Worm (Caenorhabditis elegans) whole organism, dauer: ENCODE results near the gene nhr-126.
"Not testable (repeated sequence)": the region's sequence is repeated elsewhere in the genome, so short reads cannot be mapped to it uniquely, and the experiment has no call there.

Source experiments
- unc-62 ChIP-seq: sonication (generic microtip); optimal IDR thresholded peaks from 2 replicates; lab custom pipeline; 2017; ENCODE audit warnings: missing biosample characterization, missing genetic modification reagents, missing genetic modification characterization

Gene nhr-126

ce11 chrV:2255191-2255590 is 26.3 kb downstream of the nhr-126 start, which contains the start of gene F41B5.1:
F41B5.1 (plus strand) TSS chrV:2255533.
- TF ChIP-seq unc-62 (GFP tag; lab: Kevin White, UChicago) = not testable (repeated sequence)

DNA sequence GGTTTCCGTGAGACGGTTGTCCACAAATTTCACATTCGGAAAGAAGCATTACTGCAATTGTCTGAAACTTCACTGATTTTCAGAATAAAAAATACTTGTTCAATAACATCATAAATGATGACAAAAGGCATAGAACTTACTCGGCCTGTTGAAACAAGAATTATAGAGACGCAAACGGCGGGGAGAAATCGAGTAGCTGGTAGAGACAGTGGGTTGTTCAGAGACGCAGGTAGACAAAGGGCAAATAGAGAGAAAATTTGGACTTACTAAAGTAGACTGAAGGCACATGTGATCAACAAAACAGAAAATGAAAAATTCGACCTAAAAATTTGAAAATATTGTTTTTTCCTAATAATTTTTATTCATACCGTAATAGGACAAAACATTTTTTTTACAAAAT is 30.9 kb downstream of the nhr-126 start, which contains the start of gene nhr-182:
Gene nhr-182, minus strand, starts transcription at position 178 of the 400 bp plus-strand sequence.
- no peak for TF ChIP-seq unc-62 (GFP tag; lab: Kevin White, UChicago)

DNA sequence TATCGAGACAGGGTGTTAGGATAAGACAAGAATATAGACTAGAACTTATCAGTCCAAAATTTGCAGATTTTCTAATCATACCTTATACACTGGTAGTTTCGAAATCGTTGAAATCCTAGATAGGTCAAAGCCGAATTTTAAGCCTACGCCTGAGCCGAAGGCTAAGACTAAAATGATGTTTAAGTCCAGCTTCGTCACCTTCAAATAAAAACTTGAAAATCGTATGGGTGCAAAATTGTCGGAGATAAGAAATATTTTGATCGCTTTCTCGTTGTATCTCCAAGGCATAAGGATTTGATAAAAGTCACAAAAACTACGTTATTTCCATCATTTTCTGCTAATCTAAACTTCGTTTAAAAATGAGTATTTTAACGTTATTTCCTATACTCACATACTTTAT is 31.8 kb downstream of the nhr-126 start, which contains the start of gene F41B5.12:
Gene F41B5.12, plus strand, starts transcription at position 301 of the 400 bp plus-strand sequence.
- no peak for TF ChIP-seq unc-62 (GFP tag; lab: Kevin White, UChicago)

DNA sequence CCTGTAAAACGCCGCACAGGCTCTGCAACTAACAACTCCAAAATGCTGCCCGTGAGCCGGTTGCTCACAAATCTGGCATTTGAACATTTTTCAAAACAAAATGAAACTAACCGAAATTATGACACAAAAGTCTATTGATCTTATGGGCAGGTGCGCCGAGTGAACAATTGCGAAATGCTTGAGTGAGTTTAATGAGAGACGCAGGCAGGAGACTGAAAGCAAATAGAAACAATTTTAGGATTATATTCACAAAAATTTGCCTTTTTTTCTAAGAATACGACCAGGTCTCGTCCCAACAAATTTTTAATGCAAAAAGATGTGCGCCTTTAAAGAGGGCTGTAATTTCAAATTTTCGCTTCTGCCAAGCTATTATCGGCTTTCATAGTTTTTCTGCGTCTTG is 35.6 kb downstream of the nhr-126 start, which contains the start of gene nhr-183:
Gene nhr-183, minus strand, starts transcription at position 180 of the 400 bp plus-strand sequence.
- TF ChIP-seq unc-62 (GFP tag; lab: Kevin White, UChicago) = no peak

DNA sequence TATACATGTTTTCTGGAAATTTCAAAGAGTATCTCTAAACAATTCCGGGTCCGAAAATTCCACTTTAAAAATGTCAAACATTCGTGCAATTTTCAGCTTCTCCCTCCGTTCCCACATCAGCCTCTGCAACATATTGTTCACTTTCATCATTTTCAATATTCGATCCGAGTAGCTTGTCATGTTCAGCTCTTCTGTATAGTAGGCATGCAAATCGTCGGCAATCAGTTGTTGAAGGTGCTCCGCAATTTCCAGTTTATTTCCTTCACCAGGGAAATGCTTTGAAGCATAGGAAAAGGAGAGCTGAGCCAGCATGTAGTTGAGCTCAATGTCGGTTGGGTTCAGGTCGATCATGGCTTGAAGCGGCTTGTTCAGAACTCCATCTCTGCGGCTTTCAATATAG is 36.0 kb downstream of the nhr-126 start:
- no peak for TF ChIP-seq unc-62 (GFP tag; lab: Kevin White, UChicago)

DNA sequence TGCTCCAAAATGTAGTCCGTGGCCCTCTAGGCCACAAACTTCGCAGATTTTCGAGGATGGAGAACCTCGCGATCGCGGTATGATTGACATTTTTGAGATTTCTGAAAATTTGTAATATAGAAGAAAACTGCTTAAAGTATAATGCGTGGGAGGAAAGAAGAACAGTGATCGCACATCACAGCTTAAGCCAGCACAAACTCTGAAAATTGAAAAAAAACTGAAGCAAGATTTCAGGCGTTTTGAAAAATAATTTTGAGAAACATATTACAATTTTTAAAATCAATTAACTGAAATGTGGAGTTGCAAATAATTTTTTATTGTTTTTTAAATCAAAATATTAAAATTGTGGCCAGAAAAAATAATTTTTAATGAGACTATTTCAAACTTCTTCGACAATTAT is 38.1 kb downstream of the nhr-126 start, which contains the start of gene nhr-275:
Gene nhr-275, minus strand, starts transcription at position 101 of the 400 bp plus-strand sequence.
- no peak for TF ChIP-seq unc-62 (GFP tag; lab: Kevin White, UChicago)

DNA sequence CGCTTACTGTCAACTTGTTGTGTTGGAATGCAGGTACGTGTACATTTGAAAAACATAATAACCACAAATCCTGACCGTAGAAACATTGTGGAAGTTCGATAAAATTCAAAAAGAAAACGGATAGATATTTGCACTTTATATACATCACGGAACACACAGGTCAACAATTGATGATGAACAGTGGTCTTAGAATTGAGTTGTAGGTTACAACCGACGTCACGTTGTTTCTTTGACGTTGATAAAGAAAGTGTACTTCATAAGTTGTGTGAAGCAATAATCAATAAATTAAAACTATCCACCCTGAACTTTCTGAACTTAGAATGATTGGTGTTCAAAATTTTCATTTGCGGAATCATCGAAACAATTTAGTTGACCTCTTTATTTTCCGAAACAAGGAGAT is 42.9 kb downstream of the nhr-126 start, which contains the start of gene Y5H2A.1:
Gene Y5H2A.1, minus strand, starts transcription at position 101 of the 400 bp plus-strand sequence.
- TF ChIP-seq unc-62 (GFP tag; lab: Kevin White, UChicago) = no peak

DNA sequence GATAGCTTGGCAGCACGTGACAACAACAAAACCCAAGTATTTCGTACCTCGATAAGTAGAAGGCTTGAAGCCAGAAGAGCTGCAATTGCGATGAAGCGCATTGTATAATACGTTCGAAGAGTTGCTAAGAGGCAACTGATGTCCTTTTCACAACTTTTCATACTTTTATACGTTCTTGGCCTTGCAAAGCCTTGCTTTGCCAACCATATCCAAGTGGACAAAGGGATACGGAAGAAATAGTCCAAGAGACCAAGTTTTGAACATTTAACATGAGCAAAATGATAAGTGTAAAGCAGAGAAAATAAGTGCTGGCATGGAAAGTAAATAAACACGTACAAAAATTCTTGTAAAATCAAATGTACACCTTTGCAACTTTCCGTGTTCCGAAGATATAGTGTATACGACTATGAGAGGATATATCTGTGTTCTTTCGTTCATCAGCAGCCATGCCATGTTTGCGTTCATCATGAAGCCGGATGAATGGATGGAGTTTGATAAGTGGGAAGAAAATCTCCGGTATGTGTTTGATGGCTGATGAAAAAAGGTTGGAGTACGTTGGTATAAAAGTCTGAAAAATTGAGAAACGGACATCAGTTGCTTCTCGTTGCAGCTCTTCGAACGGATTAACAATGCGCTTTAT is 45.5 kb downstream of the nhr-126 start, which contains the start of the genes Y5H2A.4 and abu-4:
Gene Y5H2A.4, minus strand, starts transcription at position 101 of the 640 bp plus-strand sequence.
Gene abu-4, plus strand, starts transcription at position 590 of the 640 bp plus-strand sequence.
- no peak for TF ChIP-seq unc-62 (GFP tag; lab: Kevin White, UChicago)

ce11 chrV:2277260-2277659 is 48.4 kb downstream of the nhr-126 start:
- TF ChIP-seq unc-62 (GFP tag; lab: Kevin White, UChicago) = no peak

ce11 chrV:2278052-2278451 is 49.2 kb downstream of the nhr-126 start, which contains the start of gene nhr-59:
nhr-59 (minus strand) TSS chrV:2278265.
- no peak for TF ChIP-seq unc-62 (GFP tag; lab: Kevin White, UChicago)

DNA sequence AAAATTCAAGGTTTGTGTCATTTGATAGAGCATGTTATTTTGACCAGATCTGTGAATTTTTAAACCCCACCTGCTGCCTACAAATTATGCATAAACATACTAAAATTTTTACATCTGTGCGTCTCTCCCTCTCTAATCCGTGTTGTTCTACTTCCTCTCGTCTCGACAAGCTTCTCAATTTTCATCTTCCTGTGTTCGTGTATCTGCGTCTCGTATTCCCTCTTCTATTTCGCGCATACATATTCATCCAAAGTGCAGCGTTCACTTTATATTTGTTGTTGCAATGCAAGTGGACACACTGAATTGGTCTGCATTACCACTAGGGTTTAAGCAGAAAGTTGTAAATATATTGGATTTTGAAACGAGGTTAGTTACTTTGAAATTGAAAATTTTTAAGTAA is 49.7 kb downstream of the nhr-126 start, which contains the start of gene fbxa-137:
Gene fbxa-137, plus strand, starts transcription at position 274 of the 400 bp plus-strand sequence.
- no peak for TF ChIP-seq unc-62 (GFP tag; lab: Kevin White, UChicago)
